Worm (Caenorhabditis elegans) whole organism, L3 larva: ENCODE measurements around the gene C14C6.5.

ENCODE experiments used
- R02D3.7 ChIP-seq: fragments of 150-350 bp; optimal IDR thresholded peaks from 2 replicates; lab custom pipeline; 2014; ENCODE audit warnings: missing biosample characterization, missing genetic modification characterization
- ZK546.5 ChIP-seq: sonication (generic microtip); optimal IDR thresholded peaks from 2 replicates; lab custom pipeline; 2017; ENCODE audit warnings: missing biosample characterization, missing genetic modification characterization
- aly-2 ChIP-seq: fragments of 150-350 bp; optimal IDR thresholded peaks from 2 replicates; lab custom pipeline; 2014; ENCODE audit warnings: missing biosample characterization, missing genetic modification characterization
- ama-1 ChIP-seq: fragments of 150-350 bp; optimal IDR thresholded peaks from 2 replicates; lab custom pipeline; 2018
- ceh-16 ChIP-seq: sonication (generic microtip); optimal IDR thresholded peaks from 2 replicates; lab custom pipeline; 2017; ENCODE audit warnings: missing biosample characterization, missing genetic modification characterization
- ceh-28 ChIP-seq: fragments of 150-350 bp; optimal IDR thresholded peaks from 2 replicates; lab custom pipeline; 2014; ENCODE audit warnings: missing biosample characterization, missing genetic modification reagents, missing genetic modification characterization
- ceh-82 ChIP-seq: fragments of 150-350 bp; optimal IDR thresholded peaks from 2 replicates; lab custom pipeline; 2014; ENCODE audit warnings: missing biosample characterization, missing genetic modification characterization
- ceh-9 ChIP-seq: sonication (generic microtip); optimal IDR thresholded peaks from 2 replicates; lab custom pipeline; 2018; ENCODE audit warnings: missing biosample characterization, missing genetic modification characterization
- daf-12 ChIP-seq: fragments of 150-350 bp; optimal IDR thresholded peaks from 2 replicates; lab custom pipeline; 2014; ENCODE audit warnings: missing biosample characterization, missing genetic modification reagents, missing genetic modification characterization
- egl-27 ChIP-seq: sonication (generic microtip); optimal IDR thresholded peaks from 4 replicates; lab custom pipeline; 2017; ENCODE audit warnings: missing biosample characterization, missing genetic modification reagents, missing genetic modification characterization
- egl-5 ChIP-seq: fragments of 150-350 bp; optimal IDR thresholded peaks from 2 replicates; lab custom pipeline; 2017; ENCODE audit warnings: missing biosample characterization, missing genetic modification reagents, missing genetic modification characterization, inconsistent platforms
- elt-1 ChIP-seq: fragments of 150-350 bp; optimal IDR thresholded peaks from 2 replicates; lab custom pipeline; 2014; ENCODE audit warnings: missing biosample characterization, missing genetic modification characterization
- elt-2 ChIP-seq: sonication (generic microtip); optimal IDR thresholded peaks from 2 replicates; lab custom pipeline; 2016; ENCODE audit warnings: missing genetic modification reagents, mild to moderate bottlenecking, missing genetic modification characterization, missing compliant biosample characterization
- elt-3 ChIP-seq, 3 experiments: fragments of 150-350 bp in 1 of 3; sonication (generic microtip) in 2 of 3; optimal IDR thresholded peaks; 2 replicates in 2 of 3; 4 replicates in 1 of 3; lab custom pipeline; 2014 to 2017; ENCODE audit warnings: missing biosample characterization in 3 of 3, missing genetic modification characterization in 3 of 3
- eor-1 ChIP-seq, 2 experiments: fragments of 150-350 bp; optimal IDR thresholded peaks; 2 replicates each; lab custom pipeline; 2014 to 2018; ENCODE audit warnings: missing biosample characterization in 2 of 2, missing genetic modification characterization in 2 of 2
- fkh-10 ChIP-seq: sonication (generic microtip); optimal IDR thresholded peaks from 2 replicates; lab custom pipeline; 2017; ENCODE audit warnings: missing biosample characterization, missing genetic modification reagents, missing genetic modification characterization
- fkh-2 ChIP-seq: fragments of 150-350 bp; optimal IDR thresholded peaks from 2 replicates; lab custom pipeline; 2014; ENCODE audit warnings: missing biosample characterization, missing genetic modification reagents, missing genetic modification characterization
- fos-1 ChIP-seq: fragments of 150-350 bp; optimal IDR thresholded peaks from 2 replicates; lab custom pipeline; 2014; ENCODE audit warnings: missing biosample characterization, missing genetic modification characterization
- hmg-11 ChIP-seq: sonication (generic microtip); optimal IDR thresholded peaks from 2 replicates; lab custom pipeline; 2016; ENCODE audit warnings: missing genetic modification characterization, missing compliant biosample characterization
- jun-1 ChIP-seq: fragments of 150-350 bp; optimal IDR thresholded peaks from 2 replicates; lab custom pipeline; 2014; ENCODE audit warnings: missing biosample characterization, missing genetic modification reagents, missing genetic modification characterization
- lin-15B ChIP-seq: fragments of 150-350 bp; optimal IDR thresholded peaks from 2 replicates; lab custom pipeline; 2014; ENCODE audit warnings: missing biosample characterization, missing genetic modification characterization
- lin-39 ChIP-seq: fragments of 150-350 bp; optimal IDR thresholded peaks from 2 replicates; lab custom pipeline; 2018; ENCODE audit warnings: missing biosample characterization, missing genetic modification reagents, missing genetic modification characterization
- lsy-12 ChIP-seq: sonication (generic microtip); optimal IDR thresholded peaks from 2 replicates; lab custom pipeline; 2016; ENCODE audit warnings: mild to moderate bottlenecking, missing genetic modification characterization, missing compliant biosample characterization
- mdl-1 ChIP-seq: fragments of 150-350 bp; optimal IDR thresholded peaks from 2 replicates; lab custom pipeline; 2014; ENCODE audit warnings: missing biosample characterization, missing genetic modification characterization
- mml-1 ChIP-seq: fragments of 150-350 bp; sonication (generic microtip); optimal IDR thresholded peaks from 3 replicates; lab custom pipeline; 2014; ENCODE audit warnings: missing biosample characterization, missing genetic modification characterization
- nfya-1 ChIP-seq: sonication (generic microtip); optimal IDR thresholded peaks from 2 replicates; lab custom pipeline; 2017; ENCODE audit warnings: missing genetic modification characterization, mild to moderate bottlenecking, missing compliant biosample characterization, antibody characterized with exemption, moderate library complexity; ENCODE audit not compliant: insufficient read depth
- nhr-11 ChIP-seq: fragments of 150-350 bp; optimal IDR thresholded peaks from 2 replicates; lab custom pipeline; 2014; ENCODE audit warnings: missing biosample characterization, missing genetic modification characterization
- nhr-12 ChIP-seq: fragments of 150-350 bp; optimal IDR thresholded peaks from 2 replicates; lab custom pipeline; 2014; ENCODE audit warnings: missing biosample characterization, missing genetic modification characterization
- nhr-23 ChIP-seq: fragments of 150-350 bp; optimal IDR thresholded peaks from 2 replicates; lab custom pipeline; 2014; ENCODE audit warnings: missing biosample characterization, missing genetic modification reagents, missing genetic modification characterization
- nhr-237 ChIP-seq: fragments of 150-350 bp; optimal IDR thresholded peaks from 2 replicates; lab custom pipeline; 2014; ENCODE audit warnings: missing biosample characterization, missing genetic modification characterization
- nhr-25 ChIP-seq: sonication (generic microtip); optimal IDR thresholded peaks from 2 replicates; lab custom pipeline; 2017; ENCODE audit warnings: missing biosample characterization, missing genetic modification characterization
- nhr-28 ChIP-seq: fragments of 150-350 bp; optimal IDR thresholded peaks from 2 replicates; lab custom pipeline; 2014; ENCODE audit warnings: missing biosample characterization, missing genetic modification characterization
- nhr-43 ChIP-seq: sonication (generic microtip); optimal IDR thresholded peaks from 2 replicates; lab custom pipeline; 2016; ENCODE audit warnings: mild to moderate bottlenecking, missing genetic modification characterization, missing compliant biosample characterization; ENCODE audit not compliant: poor library complexity, severe bottlenecking
- nhr-67 ChIP-seq: fragments of 150-350 bp; optimal IDR thresholded peaks from 2 replicates; lab custom pipeline; 2014; ENCODE audit warnings: missing biosample characterization, missing genetic modification characterization
- nhr-76 ChIP-seq: fragments of 150-350 bp; sonication (generic microtip); optimal IDR thresholded peaks from 5 replicates; lab custom pipeline; 2014; ENCODE audit warnings: missing biosample characterization, missing genetic modification characterization
- nhr-77 ChIP-seq: fragments of 150-350 bp; optimal IDR thresholded peaks from 2 replicates; lab custom pipeline; 2014; ENCODE audit warnings: missing biosample characterization, missing genetic modification characterization
- pha-4 ChIP-seq: fragments of 150-350 bp; optimal IDR thresholded peaks from 2 replicates; lab custom pipeline; 2014; ENCODE audit warnings: missing biosample characterization, missing genetic modification reagents, missing genetic modification characterization
- pqm-1 ChIP-seq: fragments of 150-350 bp; optimal IDR thresholded peaks from 2 replicates; lab custom pipeline; 2017; ENCODE audit warnings: missing biosample characterization, missing genetic modification characterization, inconsistent platforms
- sea-2 ChIP-seq: fragments of 150-350 bp; sonication (generic microtip); optimal IDR thresholded peaks from 4 replicates; lab custom pipeline; 2014; ENCODE audit warnings: missing biosample characterization, missing genetic modification reagents, missing genetic modification characterization
- skn-1 ChIP-seq: fragments of 150-350 bp; optimal IDR thresholded peaks from 2 replicates; lab custom pipeline; 2014; ENCODE audit warnings: missing biosample characterization, missing genetic modification characterization
- snpc-4 ChIP-seq: fragments of 150-350 bp; optimal IDR thresholded peaks from 2 replicates; lab custom pipeline; 2014; ENCODE audit warnings: missing biosample characterization, missing genetic modification characterization
- tbx-2 ChIP-seq: sonication (generic microtip); optimal IDR thresholded peaks from 2 replicates; lab custom pipeline; 2016; ENCODE audit warnings: mild to moderate bottlenecking, missing genetic modification characterization, missing compliant biosample characterization
- unc-39 ChIP-seq: sonication (generic microtip); optimal IDR thresholded peaks from 4 replicates; lab custom pipeline; 2017; ENCODE audit warnings: missing biosample characterization, missing genetic modification characterization
- unc-62 ChIP-seq: fragments of 150-350 bp; sonication (generic microtip); optimal IDR thresholded peaks from 4 replicates; lab custom pipeline; 2014; ENCODE audit warnings: missing biosample characterization, missing genetic modification reagents, missing genetic modification characterization
- zag-1 ChIP-seq: fragments of 150-350 bp; optimal IDR thresholded peaks from 2 replicates; lab custom pipeline; 2014; ENCODE audit warnings: missing biosample characterization, missing genetic modification characterization
- ztf-11 ChIP-seq: fragments of 150-350 bp; optimal IDR thresholded peaks from 2 replicates; lab custom pipeline; 2014; ENCODE audit warnings: missing biosample characterization, missing genetic modification characterization
- ztf-4 ChIP-seq: fragments of 150-350 bp; optimal IDR thresholded peaks from 2 replicates; lab custom pipeline; 2014; ENCODE audit warnings: missing biosample characterization, missing genetic modification characterization

Gene C14C6.5

DNA sequence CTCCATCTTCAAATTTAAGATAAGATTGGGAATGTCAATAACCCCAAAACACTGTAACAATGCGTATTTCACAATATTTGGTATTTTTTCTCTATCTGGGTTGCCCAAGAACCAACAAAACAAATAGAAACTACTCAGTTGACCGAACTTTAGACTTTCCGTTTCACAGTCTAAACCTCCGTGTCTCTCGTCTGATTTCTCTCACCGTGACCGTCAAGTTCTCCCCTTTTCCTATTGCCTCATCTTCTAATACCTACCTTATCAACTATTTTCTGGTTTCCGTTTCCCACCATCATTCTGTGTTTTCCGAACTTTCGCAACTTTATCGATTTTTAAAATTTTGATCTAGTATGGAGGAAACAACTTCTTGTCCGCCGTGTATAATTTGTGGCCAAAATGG is 42.1 kb upstream of the C14C6.5 start, which contains the start of gene nhr-131:
Gene nhr-131 (plus strand): TSS at position 87 of the 400 bp plus-strand sequence.
- TF ChIP-seq ama-1 (lab: Kevin White, UChicago) (no peak), nhr-12 (tag; lab: Kevin White, UChicago) (no peak), hmg-11 (tag; lab: Kevin White, UChicago) (no peak), egl-27 (tag; lab: Kevin White, UChicago) (no peak), lin-15B (tag; lab: Kevin White, UChicago) (no peak), nhr-23 (tag; lab: Kevin White, UChicago) (peak; percentile 30), elt-3 (tag; optimal IDR thresholded peaks at IDR 0.05; lab: Kevin White, UChicago) (peak in 2 of 3 experiments; percentile 33 to 43), lsy-12 (tag; lab: Kevin White, UChicago) (no peak), pqm-1 (tag; lab: Kevin White, UChicago) (peak; percentile 30), fkh-10 (GFP tag; lab: Kevin White, UChicago) (no peak), zag-1 (tag; lab: Kevin White, UChicago) (no peak), aly-2 (no peak), pha-4 (tag; lab: Kevin White, UChicago) (peak; percentile 47), unc-39 (no peak), elt-2 (peak; percentile 70), nhr-67 (tag; lab: Kevin White, UChicago) (no peak), nhr-237 (tag; lab: Kevin White, UChicago) (no peak), skn-1 (tag; lab: Kevin White, UChicago) (no peak), mdl-1 (tag; lab: Kevin White, UChicago) (no peak), egl-5 (tag; lab: Kevin White, UChicago) (no peak), nhr-43 (no peak), fkh-2 (tag; lab: Kevin White, UChicago) (no peak), nhr-76 (tag; lab: Kevin White, UChicago) (no peak), tbx-2 (tag; lab: Kevin White, UChicago) (no peak), unc-62 (no peak), ceh-28 (tag; lab: Kevin White, UChicago) (peak; percentile 66), lin-39 (tag; lab: Kevin White, UChicago) (no peak), nhr-77 (no peak), snpc-4 (tag; lab: Kevin White, UChicago) (no peak), eor-1 (tag; optimal IDR thresholded peaks at IDR 0.05; lab: Kevin White, UChicago) (no peak), ZK546.5 (tag; lab: Kevin White, UChicago) (no peak), R02D3.7 (tag; lab: Kevin White, UChicago) (no peak), elt-1 (tag; lab: Kevin White, UChicago) (no peak), nhr-11 (no peak), fos-1 (tag; lab: Kevin White, UChicago) (no peak), sea-2 (GFP tag; lab: Kevin White, UChicago) (no peak), ztf-11 (no peak), mml-1 (tag; lab: Kevin White, UChicago) (no peak), ceh-9 (tag; lab: Kevin White, UChicago) (no peak), ceh-16 (tag; lab: Kevin White, UChicago) (no peak), ztf-4 (tag; lab: Kevin White, UChicago) (no peak), daf-12 (tag; lab: Kevin White, UChicago) (no peak), jun-1 (tag; lab: Kevin White, UChicago) (peak; percentile 40), nfya-1 (tag; lab: Kevin White, UChicago) (no peak), nhr-28 (no peak), ceh-82 (tag; lab: Kevin White, UChicago) (no peak), nhr-25 (tag; lab: Kevin White, UChicago) (no peak)
